Fruit fly (Drosophila melanogaster) whole organism, embryonic: ENCODE results near the gene CG2129.

Experiments used
- Abd-B ChIP-seq: fragments of 200-800 bp; sonication (Bioruptor generic); optimal IDR thresholded peaks from 2 replicates; lab custom pipeline; 2018; ENCODE audit warnings: missing biosample characterization, mild to moderate bottlenecking, missing genetic modification characterization, moderate library complexity
- CG10959 ChIP-seq: fragments of 200-800 bp; sonication (Bioruptor generic); IDR thresholded peaks from 2 replicates; pipeline ENCODE4 v1.3.6; 2022; ENCODE audit warnings: missing biosample characterization, missing genetic modification characterization
- CG17328 ChIP-seq: fragments of 200-800 bp; sonication (Bioruptor generic); IDR thresholded peaks from 2 replicates; pipeline ENCODE4 v1.3.6; 2022; ENCODE audit warnings: missing biosample characterization, missing genetic modification characterization
- D19A ChIP-seq: fragments of 200-800 bp; optimal IDR thresholded peaks from 3 replicates; lab custom pipeline; 2019; ENCODE audit warnings: missing biosample characterization, mild to moderate bottlenecking, missing genetic modification characterization, moderate library complexity
- Oaz ChIP-seq: fragments of 200-800 bp; sonication (Bioruptor generic); IDR thresholded peaks from 2 replicates; pipeline ENCODE4 v1.3.6; 2022; ENCODE audit warnings: missing biosample characterization, missing genetic modification characterization
- Sox102F ChIP-seq: fragments of 200-800 bp; sonication (Bioruptor generic); optimal IDR thresholded peaks from 2 replicates; lab custom pipeline; 2018; ENCODE audit warnings: missing biosample characterization, mild to moderate bottlenecking, missing genetic modification characterization, moderate library complexity
- crol ChIP-seq: fragments of 200-800 bp; sonication (Bioruptor generic); IDR thresholded peaks from 2 replicates; pipeline ENCODE4 v1.3.6; 2022; ENCODE audit warnings: missing biosample characterization, missing genetic modification characterization
- esg ChIP-seq: fragments of 200-800 bp; sonication (Bioruptor generic); conservative IDR thresholded peaks from 2 replicates; pipeline ENCODE4 v1.3.6; 2022; ENCODE audit warnings: missing biosample characterization, missing genetic modification characterization

- no peak for TF ChIP-seq Sox102F (GFP tag; lab: Kevin White, UChicago)
- TF ChIP-seq esg: no peak
- no peak for TF ChIP-seq D19A (tag; lab: Kevin White, UChicago)
- no peak for TF ChIP-seq Abd-B (GFP tag; lab: Kevin White, UChicago)
- no peak for TF ChIP-seq CG17328
- no peak for TF ChIP-seq Oaz
- no peak for TF ChIP-seq CG10959 (GFP tag; lab: Robert Waterston, UW)
- TF ChIP-seq crol: peak; percentile 83
These were observed 7.1 kb downstream of the CG2129 start, which contains the start of gene CG18262 for dm6 chrX:8152718-8153117.
